Fruit fly (Drosophila melanogaster) whole organism, embryonic: ENCODE data around the gene VhaSFD.

Experiments used
- Aef1 ChIP-seq: fragments of 200-800 bp; sonication (Bioruptor generic); IDR thresholded peaks from 3 replicates; pipeline ENCODE4 v1.3.6; 2022; ENCODE audit warnings: missing biosample characterization, missing genetic modification characterization
- Blimp-1 ChIP-seq: fragments of 200-800 bp; sonication (Bioruptor generic); optimal IDR thresholded peaks from 3 replicates; lab custom pipeline; 2018; ENCODE audit warnings: missing biosample characterization, missing genetic modification characterization, mild to moderate bottlenecking, moderate library complexity, missing genetic modification reagents
- Bteb2 ChIP-seq: fragments of 200-800 bp; sonication (Bioruptor generic); optimal IDR thresholded peaks from 2 replicates; lab custom pipeline; 2016; ENCODE audit warnings: missing biosample characterization, missing genetic modification characterization
- CG10274 ChIP-seq: fragments of 200-800 bp; sonication (Bioruptor generic); optimal IDR thresholded peaks from 3 replicates; lab custom pipeline; 2017; ENCODE audit warnings: missing biosample characterization, mild to moderate bottlenecking, missing genetic modification characterization
- CG10366 ChIP-seq: fragments of 200-800 bp; sonication (Bioruptor generic); IDR thresholded peaks from 2 replicates; pipeline ENCODE4 v1.3.6; 2022; ENCODE audit warnings: missing biosample characterization, missing genetic modification characterization
- CG10979 ChIP-seq: fragments of 200-800 bp; sonication (Bioruptor generic); optimal IDR thresholded peaks from 2 replicates; lab custom pipeline; 2018; ENCODE audit warnings: missing biosample characterization, mild to moderate bottlenecking, missing genetic modification characterization, moderate library complexity
- CG11085 ChIP-seq: fragments of 200-800 bp; sonication (Bioruptor generic); IDR thresholded peaks from 2 replicates; pipeline ENCODE4 v1.3.6; 2022; ENCODE audit warnings: missing biosample characterization, missing genetic modification characterization
- CG11696 ChIP-seq: fragments of 200-800 bp; sonication (Bioruptor generic); IDR thresholded peaks from 2 replicates; pipeline ENCODE4 v1.3.6; 2022; ENCODE audit warnings: missing biosample characterization, missing genetic modification characterization
- CG14965 ChIP-seq: fragments of 200-800 bp; sonication (Bioruptor generic); optimal IDR thresholded peaks from 2 replicates; lab custom pipeline; 2016; ENCODE audit warnings: missing biosample characterization, missing genetic modification characterization, borderline replicate concordance
- CG15269 ChIP-seq: fragments of 200-800 bp; sonication (Bioruptor generic); optimal IDR thresholded peaks from 2 replicates; lab custom pipeline; 2018; ENCODE audit warnings: missing biosample characterization, mild to moderate bottlenecking, missing genetic modification characterization, moderate library complexity
- CG15601 ChIP-seq: fragments of 200-800 bp; sonication (Bioruptor generic); optimal IDR thresholded peaks from 3 replicates; lab custom pipeline; 2019; ENCODE audit warnings: missing biosample characterization, mild to moderate bottlenecking, missing genetic modification characterization, moderate library complexity
- CG1603 ChIP-seq: fragments of 200-800 bp; sonication (Bioruptor generic); optimal IDR thresholded peaks from 2 replicates; lab custom pipeline; 2019; ENCODE audit warnings: missing biosample characterization, mild to moderate bottlenecking, missing genetic modification characterization, moderate library complexity
- CG16813 ChIP-seq: fragments of 200-800 bp; sonication (Bioruptor generic); IDR thresholded peaks from 3 replicates; pipeline ENCODE4 v1.3.6; 2022; ENCODE audit warnings: missing biosample characterization, missing genetic modification characterization; ENCODE audit not compliant: partially characterized antibody
- CG17361 ChIP-seq: fragments of 200-800 bp; sonication (Bioruptor generic); IDR thresholded peaks from 3 replicates; pipeline ENCODE4 v1.3.6; 2022; ENCODE audit warnings: missing biosample characterization, missing genetic modification characterization
- CG17385 ChIP-seq: fragments of 200-800 bp; sonication (Bioruptor generic); optimal IDR thresholded peaks from 3 replicates; lab custom pipeline; 2018; ENCODE audit warnings: missing biosample characterization, mild to moderate bottlenecking, missing genetic modification characterization
- CG17568 ChIP-seq: fragments of 200-800 bp; sonication (Bioruptor generic); optimal IDR thresholded peaks from 2 replicates; lab custom pipeline; 2018; ENCODE audit warnings: missing biosample characterization, mild to moderate bottlenecking, missing genetic modification characterization, moderate library complexity
- CG2116 ChIP-seq: fragments of 200-800 bp; sonication (Bioruptor generic); optimal IDR thresholded peaks from 3 replicates; lab custom pipeline; 2018; ENCODE audit warnings: missing biosample characterization, mild to moderate bottlenecking, missing genetic modification characterization
- CG33213 ChIP-seq: fragments of 200-800 bp; sonication (Bioruptor generic); optimal IDR thresholded peaks from 3 replicates; lab custom pipeline; 2016; ENCODE audit warnings: missing biosample characterization, missing genetic modification characterization
- CG3726 ChIP-seq: fragments of 200-800 bp; sonication (Bioruptor generic); IDR thresholded peaks from 3 replicates; pipeline ENCODE4, ENCODE4 v1.3.6; 2022; ENCODE audit warnings: missing biosample characterization, missing genetic modification characterization
- CG8281 ChIP-seq: fragments of 200-800 bp; sonication (Bioruptor generic); optimal IDR thresholded peaks from 2 replicates; lab custom pipeline; 2018; ENCODE audit warnings: missing biosample characterization, mild to moderate bottlenecking, missing genetic modification characterization, moderate library complexity
- CG8359 ChIP-seq: fragments of 200-800 bp; sonication (Bioruptor generic); optimal IDR thresholded peaks from 2 replicates; lab custom pipeline; 2017; ENCODE audit warnings: missing biosample characterization, mild to moderate bottlenecking, missing genetic modification characterization, borderline replicate concordance
- CTCF ChIP-seq: fragments of 200-800 bp; sonication (Bioruptor generic); optimal IDR thresholded peaks from 2 replicates; lab custom pipeline; 2017; ENCODE audit warnings: missing biosample characterization, mild to moderate bottlenecking, missing genetic modification characterization, moderate library complexity
- D ChIP-seq, 2 experiments: fragments of 200-800 bp in 1 of 2; fragments of >200 bp in 1 of 2; sonication (Bioruptor generic) in 1 of 2; optimal IDR thresholded peaks; 2 replicates in 1 of 2; 3 replicates in 1 of 2; lab custom pipeline; 2017; ENCODE audit warnings: mild to moderate bottlenecking in 1 of 2, missing biosample characterization in 1 of 2, missing genetic modification characterization in 1 of 2, missing genetic modification reagents in 1 of 2
- Fer2 ChIP-seq: fragments of 200-800 bp; sonication (Bioruptor generic); optimal IDR thresholded peaks from 2 replicates; lab custom pipeline; 2018; ENCODE audit warnings: missing biosample characterization, mild to moderate bottlenecking, missing genetic modification characterization, moderate library complexity
- Hey ChIP-seq: fragments of 200-800 bp; sonication (Bioruptor generic); optimal IDR thresholded peaks from 3 replicates; lab custom pipeline; 2018; ENCODE audit warnings: missing biosample characterization, mild to moderate bottlenecking, missing genetic modification characterization
- Hmx ChIP-seq: fragments of 200-800 bp; sonication (Bioruptor generic); optimal IDR thresholded peaks from 2 replicates; lab custom pipeline; 2016; ENCODE audit warnings: missing biosample characterization, missing genetic modification characterization
- MESR4 ChIP-seq: fragments of 200-800 bp; sonication (Bioruptor generic); optimal IDR thresholded peaks from 2 replicates; lab custom pipeline; 2018; ENCODE audit warnings: missing biosample characterization, mild to moderate bottlenecking, missing genetic modification characterization, moderate library complexity
- Meics ChIP-seq: fragments of 200-800 bp; sonication (Bioruptor generic); optimal IDR thresholded peaks from 2 replicates; lab custom pipeline; 2017; ENCODE audit warnings: missing biosample characterization, mild to moderate bottlenecking, missing genetic modification characterization
- Oaz ChIP-seq: fragments of 200-800 bp; sonication (Bioruptor generic); IDR thresholded peaks from 2 replicates; pipeline ENCODE4 v1.3.6; 2022; ENCODE audit warnings: missing biosample characterization, missing genetic modification characterization
- Six4 ChIP-seq: fragments of 200-800 bp; sonication (Bioruptor generic); optimal IDR thresholded peaks from 2 replicates; lab custom pipeline; 2016; ENCODE audit warnings: missing biosample characterization, missing genetic modification characterization
- Sry-δ ChIP-seq: fragments of 200-800 bp; sonication (Bioruptor generic); optimal IDR thresholded peaks from 2 replicates; lab custom pipeline; 2016; ENCODE audit warnings: missing biosample characterization, missing genetic modification characterization
- TFAM ChIP-seq: fragments of 200-800 bp; sonication (Bioruptor generic); optimal IDR thresholded peaks from 2 replicates; lab custom pipeline; 2017; ENCODE audit warnings: missing biosample characterization, missing genetic modification characterization, inconsistent platforms
- Trl ChIP-seq, 3 experiments: fragments of >200 bp in 2 of 3; fragments of 200-800 bp in 1 of 3; sonication (Bioruptor generic) in 1 of 3; optimal IDR thresholded peaks; 2 replicates in 1 of 3; 3 replicates in 2 of 3; lab custom pipeline; 2016 to 2017; ENCODE audit warnings: missing biosample characterization in 1 of 3, missing genetic modification characterization in 1 of 3
- bbx ChIP-seq: fragments of 200-800 bp; sonication (Bioruptor generic); IDR thresholded peaks from 2 replicates; pipeline ENCODE4 v1.3.6; 2022; ENCODE audit warnings: missing biosample characterization, missing genetic modification characterization; ENCODE audit not compliant: partially characterized antibody
- br ChIP-seq: fragments of >200 bp; optimal IDR thresholded peaks from 2 replicates; lab custom pipeline; 2017
- da ChIP-seq: fragments of 200-800 bp; sonication (Bioruptor generic); optimal IDR thresholded peaks from 2 replicates; lab custom pipeline; 2016; ENCODE audit warnings: missing biosample characterization, missing genetic modification characterization
- ems ChIP-seq: fragments of 200-800 bp; sonication (Bioruptor generic); optimal IDR thresholded peaks from 3 replicates; lab custom pipeline; 2016; ENCODE audit warnings: missing biosample characterization, missing genetic modification characterization
- eve ChIP-seq, 2 experiments: fragments of >200 bp; optimal IDR thresholded peaks; 2 replicates each; lab custom pipeline; 2017; ENCODE audit warnings: missing biosample characterization in 2 of 2, missing genetic modification characterization in 2 of 2
- fru ChIP-seq: fragments of >200 bp; optimal IDR thresholded peaks from 2 replicates; lab custom pipeline; 2017
- ind ChIP-seq: fragments of 200-800 bp; sonication (Bioruptor generic); optimal IDR thresholded peaks from 3 replicates; lab custom pipeline; 2016; ENCODE audit warnings: missing biosample characterization, missing genetic modification characterization
- knrl ChIP-seq: fragments of 200-800 bp; sonication (Bioruptor generic); IDR thresholded peaks from 3 replicates; pipeline ENCODE4 v1.3.6; 2022; ENCODE audit warnings: missing biosample characterization, missing genetic modification characterization; ENCODE audit not compliant: partially characterized antibody
- nmo ChIP-seq: fragments of 200-800 bp; sonication (Bioruptor generic); optimal IDR thresholded peaks from 2 replicates; lab custom pipeline; 2018; ENCODE audit warnings: missing biosample characterization, mild to moderate bottlenecking, missing genetic modification characterization, moderate library complexity
- p53 ChIP-seq: fragments of 200-800 bp; sonication (Bioruptor generic); optimal IDR thresholded peaks from 2 replicates; lab custom pipeline; 2016; ENCODE audit warnings: missing biosample characterization, missing genetic modification characterization
- ro ChIP-seq: fragments of 200-800 bp; sonication (Bioruptor generic); IDR thresholded peaks from 2 replicates; pipeline ENCODE4 v1.3.6; 2022; ENCODE audit warnings: missing biosample characterization, missing genetic modification characterization
- shn ChIP-seq: fragments of 200-800 bp; sonication (Bioruptor generic); optimal IDR thresholded peaks from 3 replicates; lab custom pipeline; 2016; ENCODE audit warnings: missing biosample characterization, missing genetic modification characterization
- slou ChIP-seq: fragments of 200-800 bp; sonication (Bioruptor generic); optimal IDR thresholded peaks from 3 replicates; lab custom pipeline; 2016; ENCODE audit warnings: missing biosample characterization, missing genetic modification characterization
- sob ChIP-seq: fragments of 200-800 bp; sonication (Bioruptor generic); IDR thresholded peaks from 2 replicates; pipeline ENCODE4 v1.3.6; 2022; ENCODE audit warnings: missing biosample characterization, missing genetic modification characterization
- ssp ChIP-seq: fragments of 200-800 bp; sonication (Bioruptor generic); IDR thresholded peaks from 2 replicates; pipeline ENCODE4 v1.3.6; 2022; ENCODE audit warnings: missing biosample characterization, missing genetic modification characterization

Gene VhaSFD

DNA sequence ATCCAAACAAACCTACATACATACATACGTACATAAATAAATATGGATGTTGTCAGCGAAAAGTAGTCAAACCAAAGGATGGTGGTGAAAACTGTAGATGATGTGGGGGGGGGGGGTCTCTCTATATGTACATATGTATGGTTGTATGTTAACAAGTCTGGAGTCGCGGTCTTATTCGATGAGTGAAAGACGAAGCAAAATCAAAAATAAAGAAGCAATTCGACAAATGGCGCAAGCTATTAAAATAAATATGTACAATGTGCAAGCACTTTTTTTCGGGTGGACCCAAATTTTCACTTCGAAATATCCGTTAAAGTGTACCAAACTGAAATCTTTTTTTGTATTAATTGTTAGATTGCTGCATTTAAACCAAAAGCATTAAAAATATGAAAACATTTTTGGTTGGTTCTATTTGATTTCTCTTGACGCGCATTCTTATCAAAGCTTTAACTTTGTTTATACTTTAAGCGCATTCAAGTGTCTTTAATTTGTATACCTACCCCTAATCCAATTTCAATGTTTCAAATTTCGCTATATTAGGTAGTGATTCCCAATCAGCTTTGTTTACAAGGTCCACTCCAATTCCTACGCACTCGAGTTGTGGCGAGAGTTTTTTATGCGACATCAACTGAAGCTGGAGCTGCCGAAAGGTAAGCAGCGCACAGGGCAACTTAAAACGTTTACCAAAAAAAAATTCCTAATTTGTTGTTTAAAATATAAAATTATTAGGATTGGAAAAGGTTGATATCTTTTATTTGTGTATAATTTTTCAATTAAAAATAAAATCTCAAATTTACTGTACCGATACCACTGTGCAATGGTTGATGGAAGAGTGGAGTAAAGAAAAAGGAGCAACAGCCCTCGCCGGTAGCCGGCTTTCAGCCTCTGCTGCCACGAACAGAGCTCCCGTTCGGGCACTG, 43.4 kb downstream of the VhaSFD start, which contains the start of gene CG31807 (continued):
- TF ChIP-seq CG11085 (GFP tag; lab: Robert Waterston, UW) (no peak), CG17568 (GFP tag; lab: Kevin White, UChicago) (peak; percentile 75), eve (GFP tag; optimal IDR thresholded peaks at IDR 0.05; lab: Kevin White, UChicago) (peak in 1 of 2 experiments; percentile 88), nmo (GFP tag; lab: Kevin White, UChicago) (peak; percentile 77), Hey (tag; lab: Kevin White, UChicago) (no peak), CG11696 (GFP tag; lab: Robert Waterston, UW) (no peak), CG8359 (no peak), CG17361 (GFP tag; lab: Robert Waterston, UW) (peak; percentile 86), TFAM (GFP tag; lab: Kevin White, UChicago) (no peak), knrl (GFP tag; lab: Robert Waterston, UW) (no peak), Blimp-1 (GFP tag; lab: Kevin White, UChicago) (peak; percentile 72), da (GFP tag; lab: Kevin White, UChicago) (no peak), CG17385 (GFP tag; lab: Kevin White, UChicago) (peak; percentile 78), CG8281 (tag; lab: Kevin White, UChicago) (no peak), CG10979 (tag; lab: Kevin White, UChicago) (peak; percentile 35), Trl (optimal IDR thresholded peaks at IDR 0.05; lab: Kevin White, UChicago) (no peak), Trl (GFP tag; optimal IDR thresholded peaks at IDR 0.05; lab: Kevin White, UChicago) (peak; percentile 65), Six4 (GFP tag; lab: Kevin White, UChicago) (no peak), Aef1 (GFP tag; lab: Robert Waterston, UW) (peak; percentile 16; the same call in 2 of the 3 replicates), Sry-δ (peak; percentile 4), CG10366 (GFP tag; lab: Robert Waterston, UW) (peak; percentile 15; the same call in 1 of the 2 replicates), CG16813 (GFP tag; lab: Robert Waterston, UW) (no peak), ems (GFP tag; lab: Kevin White, UChicago) (peak; percentile 42), CG15601 (tag; lab: Kevin White, UChicago) (peak; percentile 55), CG2116 (GFP tag; lab: Kevin White, UChicago) (no peak), CG15269 (tag; lab: Kevin White, UChicago) (peak; percentile 77), bbx (GFP tag; lab: Robert Waterston, UW) (no peak), CG33213 (GFP tag; lab: Kevin White, UChicago) (peak; percentile 16), CG1603 (tag; lab: Kevin White, UChicago) (peak; percentile 44), CG3726 (GFP tag; lab: Robert Waterston, UW) (no peak), D (optimal IDR thresholded peaks at IDR 0.05; lab: Kevin White, UChicago) (no peak), D (GFP tag; optimal IDR thresholded peaks at IDR 0.05; lab: Kevin White, UChicago) (peak; percentile 16), Hmx (GFP tag; lab: Kevin White, UChicago) (peak; percentile 42), br (lab: Kevin White, UChicago) (no peak), p53 (GFP tag; lab: Kevin White, UChicago) (no peak), ssp (GFP tag; lab: Robert Waterston, UW) (0 out of 2 replicates have a peak, but pooled peaks have one; percentile 18), Meics (peak; percentile 67), Fer2 (peak; percentile 12), slou (GFP tag; lab: Kevin White, UChicago) (peak; percentile 18), CG10274 (peak; percentile 5), Oaz (GFP tag; lab: Robert Waterston, UW) (no peak), Bteb2 (GFP tag; lab: Kevin White, UChicago) (peak; percentile 65), shn (GFP tag; lab: Kevin White, UChicago) (peak; percentile 75), ind (GFP tag; lab: Kevin White, UChicago) (peak; percentile 65), MESR4 (no peak), fru (lab: Kevin White, UChicago) (no peak), CTCF (GFP tag; lab: Kevin White, UChicago) (peak; percentile 29), sob (peak; percentile 39; the same call in 1 of the 2 replicates), CG14965 (GFP tag; lab: Kevin White, UChicago) (peak; percentile 49), ro (GFP tag; lab: Robert Waterston, UW) (no peak)
